Worm (Caenorhabditis elegans) whole organism, L2 larva: ENCODE results near the gene C47E12.9.

Experiments used
- ZK546.5 ChIP-seq: sonication (generic microtip); optimal IDR thresholded peaks from 2 replicates; lab custom pipeline; 2017; ENCODE audit warnings: missing biosample characterization, missing genetic modification characterization
- dmd-4 ChIP-seq: sonication (generic microtip); optimal IDR thresholded peaks from 2 replicates; lab custom pipeline; 2017; ENCODE audit warnings: missing biosample characterization, missing genetic modification characterization
- egl-27 ChIP-seq: sonication (generic microtip); optimal IDR thresholded peaks from 3 replicates; lab custom pipeline; 2017; ENCODE audit warnings: missing biosample characterization, missing genetic modification reagents, missing genetic modification characterization

DNA sequence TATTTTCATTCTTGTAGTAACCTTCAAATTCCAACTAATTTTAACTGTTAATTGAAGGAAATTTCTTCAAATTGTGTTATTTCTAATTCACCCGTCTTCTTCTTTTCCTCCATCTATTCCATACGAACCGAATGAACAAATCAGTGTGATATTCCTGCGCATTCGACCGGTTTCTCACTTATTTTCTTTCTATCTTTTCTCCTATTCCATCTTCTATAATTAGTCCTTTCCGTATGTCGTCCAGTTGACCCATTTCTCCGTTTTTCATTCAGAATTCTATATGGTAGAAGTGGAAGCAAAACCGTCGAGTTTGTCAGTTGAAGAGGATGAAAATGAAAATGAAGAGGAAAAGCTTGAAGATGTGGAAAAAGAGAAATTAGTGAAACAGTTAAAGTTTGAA is 35.0 kb downstream of the C47E12.9 start, which contains the start of gene magu-4:
- TF ChIP-seq dmd-4 (tag; lab: Kevin White, UChicago) (no peak), egl-27 (tag; lab: Kevin White, UChicago) (no peak), ZK546.5 (tag; lab: Kevin White, UChicago) (no peak)
